Worm (Caenorhabditis elegans) whole organism, L4 larva: Measurements from ENCODE around the gene F40F8.5.

Source experiments
- F26F4.8 ChIP-seq: fragments of 200-800 bp; sonication (Bioruptor generic); conservative IDR thresholded peaks from 2 replicates; pipeline ENCODE4 v1.3.6; 2022; ENCODE audit warnings: missing genetic modification characterization, missing compliant biosample characterization
- F49E8.2 ChIP-seq: sonication (generic microtip); optimal IDR thresholded peaks from 2 replicates; lab custom pipeline; 2016; ENCODE audit warnings: missing compliant biosample characterization, mild to moderate bottlenecking, missing genetic modification characterization, borderline replicate concordance
- Y48G9A.11 ChIP-seq: fragments of 200-800 bp; sonication (Bioruptor generic); IDR thresholded peaks from 2 replicates; pipeline ENCODE4 v1.3.6; 2022; ENCODE audit warnings: missing genetic modification reagents, missing genetic modification characterization, missing compliant biosample characterization
- Y5F2A.4 ChIP-seq: fragments of 200-800 bp; sonication (Bioruptor generic); optimal IDR thresholded peaks from 2 replicates; lab custom pipeline; 2018; ENCODE audit warnings: mild to moderate bottlenecking, missing genetic modification characterization, missing compliant biosample characterization
- aha-1 ChIP-seq: fragments of 150-350 bp; peaks from one replicate; lab custom pipeline; 2014; ENCODE audit warnings: missing biosample characterization, missing genetic modification characterization
- ama-1 ChIP-seq: fragments of 150-350 bp; optimal IDR thresholded peaks from 2 replicates; lab custom pipeline; 2014; ENCODE audit warnings: inconsistent platforms, mixed read lengths
- arid-1 ChIP-seq: fragments of 200-800 bp; sonication (Bioruptor generic); conservative IDR thresholded peaks from 2 replicates; pipeline ENCODE4 v1.3.6; 2022; ENCODE audit warnings: missing genetic modification reagents, missing genetic modification characterization, missing compliant biosample characterization
- ceh-20 ChIP-seq: fragments of 200-800 bp; sonication (Bioruptor generic); IDR thresholded peaks from 2 replicates; pipeline ENCODE4 v1.3.6; 2022; ENCODE audit warnings: missing genetic modification reagents, missing genetic modification characterization, missing compliant biosample characterization
- ceh-32 ChIP-seq: sonication (generic microtip); optimal IDR thresholded peaks from 2 replicates; lab custom pipeline; 2016; ENCODE audit warnings: mild to moderate bottlenecking, missing genetic modification characterization, missing compliant biosample characterization; ENCODE audit not compliant: poor library complexity
- ceh-44 ChIP-seq: fragments of 200-800 bp; sonication (Bioruptor generic); IDR thresholded peaks from 2 replicates; pipeline ENCODE4 v1.3.6; 2022; ENCODE audit warnings: missing genetic modification reagents, missing genetic modification characterization, missing compliant biosample characterization
- cey-2 ChIP-seq: sonication (generic microtip); optimal IDR thresholded peaks from 3 replicates; lab custom pipeline; 2017; ENCODE audit warnings: missing genetic modification characterization, mild to moderate bottlenecking, missing compliant biosample characterization, antibody characterized with exemption, borderline replicate concordance; ENCODE audit not compliant: insufficient read depth
- ctbp-1 ChIP-seq: fragments of 200-800 bp; sonication (Bioruptor generic); IDR thresholded peaks from 2 replicates; pipeline ENCODE4 v1.3.6; 2022; ENCODE audit warnings: missing genetic modification reagents, missing genetic modification characterization, missing compliant biosample characterization
- daf-12 ChIP-seq: fragments of 150-350 bp; optimal IDR thresholded peaks from 2 replicates; lab custom pipeline; 2014; ENCODE audit warnings: missing biosample characterization, missing genetic modification reagents, missing genetic modification characterization
- daf-16 ChIP-seq, 3 experiments: sonication (generic microtip); optimal IDR thresholded peaks; 2 replicates each; lab custom pipeline; 2016 to 2017; ENCODE audit warnings: missing genetic modification characterization in 3 of 3, missing genetic modification reagents in 3 of 3, mild to moderate bottlenecking in 2 of 3, missing compliant biosample characterization in 2 of 3, missing biosample characterization in 1 of 3, moderate library complexity in 1 of 3
- dmd-8 ChIP-seq: fragments of 200-800 bp; sonication (Bioruptor generic); IDR thresholded peaks from 2 replicates; pipeline ENCODE4 v1.3.6; 2022; ENCODE audit warnings: missing genetic modification characterization, missing compliant biosample characterization
- dpl-1 ChIP-seq: fragments of 150-350 bp; optimal IDR thresholded peaks from 2 replicates; lab custom pipeline; 2014; ENCODE audit warnings: missing biosample characterization, missing genetic modification reagents, missing genetic modification characterization
- duxl-1 ChIP-seq: sonication (generic microtip); optimal IDR thresholded peaks from 2 replicates; lab custom pipeline; 2016; ENCODE audit warnings: mild to moderate bottlenecking, missing genetic modification characterization, moderate library complexity, missing compliant biosample characterization; ENCODE audit not compliant: poor library complexity
- dve-1 ChIP-seq: sonication (generic microtip); optimal IDR thresholded peaks from 2 replicates; lab custom pipeline; 2017; ENCODE audit warnings: antibody characterized with exemption, mild to moderate bottlenecking, missing genetic modification characterization, missing compliant biosample characterization; ENCODE audit not compliant: insufficient read depth
- egl-27 ChIP-seq: sonication (generic microtip); optimal IDR thresholded peaks from 3 replicates; lab custom pipeline; 2017; ENCODE audit warnings: missing biosample characterization, missing genetic modification reagents, missing genetic modification characterization
- egl-43 ChIP-seq: fragments of 200-800 bp; sonication (Bioruptor generic); IDR thresholded peaks from 2 replicates; pipeline ENCODE4 v1.3.6; 2022; ENCODE audit warnings: missing genetic modification reagents, missing genetic modification characterization, missing compliant biosample characterization
- gei-8 ChIP-seq: fragments of 200-800 bp; sonication (Bioruptor generic); optimal IDR thresholded peaks from 2 replicates; lab custom pipeline; 2018; ENCODE audit warnings: mild to moderate bottlenecking, missing genetic modification characterization, missing compliant biosample characterization
- jun-1 ChIP-seq: fragments of 150-350 bp; optimal IDR thresholded peaks from 2 replicates; lab custom pipeline; 2014; ENCODE audit warnings: missing biosample characterization, missing genetic modification reagents, missing genetic modification characterization
- lim-7 ChIP-seq: fragments of 200-800 bp; sonication (Bioruptor generic); IDR thresholded peaks from 2 replicates; pipeline ENCODE4 v1.3.6; 2022; ENCODE audit warnings: missing genetic modification characterization, missing compliant biosample characterization
- lin-13 ChIP-seq: fragments of 150-350 bp; optimal IDR thresholded peaks from 2 replicates; lab custom pipeline; 2014; ENCODE audit warnings: missing biosample characterization, missing genetic modification reagents, missing genetic modification characterization
- lin-38 ChIP-seq: fragments of 200-800 bp; sonication (Bioruptor generic); IDR thresholded peaks from 2 replicates; pipeline ENCODE4 v1.3.6; 2022; ENCODE audit warnings: missing genetic modification reagents, missing genetic modification characterization, missing compliant biosample characterization
- madf-5 ChIP-seq, 2 experiments: fragments of 200-800 bp; sonication (Bioruptor generic); IDR thresholded peaks; 2 replicates each; pipeline ENCODE4 v1.3.6; 2022; ENCODE audit warnings: missing compliant biosample characterization in 2 of 2, missing genetic modification characterization in 2 of 2
- nhr-11 ChIP-seq: fragments of 150-350 bp; optimal IDR thresholded peaks from 2 replicates; lab custom pipeline; 2014; ENCODE audit warnings: missing biosample characterization, missing genetic modification characterization
- nhr-237 ChIP-seq: sonication (generic microtip); optimal IDR thresholded peaks from 2 replicates; lab custom pipeline; 2017; ENCODE audit warnings: missing biosample characterization, missing genetic modification characterization
- nhr-28 ChIP-seq: fragments of 150-350 bp; optimal IDR thresholded peaks from 2 replicates; lab custom pipeline; 2014; ENCODE audit warnings: missing biosample characterization, missing genetic modification characterization
- nhr-41 ChIP-seq: fragments of 200-800 bp; sonication (Bioruptor generic); IDR thresholded peaks from 2 replicates; pipeline ENCODE4 v1.3.6; 2022; ENCODE audit warnings: missing genetic modification reagents, missing genetic modification characterization, missing compliant biosample characterization
- nhr-6 ChIP-seq: fragments of 150-350 bp; optimal IDR thresholded peaks from 2 replicates; lab custom pipeline; 2014; ENCODE audit warnings: missing biosample characterization, missing genetic modification characterization
- nhr-77 ChIP-seq: fragments of 150-350 bp; optimal IDR thresholded peaks from 2 replicates; lab custom pipeline; 2014; ENCODE audit warnings: missing biosample characterization, missing genetic modification characterization
- pha-4 ChIP-seq, 2 experiments: fragments of 150-350 bp in 1 of 2; fragments of 200-800 bp in 1 of 2; sonication (Bioruptor generic) in 1 of 2; IDR thresholded peaks in 1 of 2; optimal IDR thresholded peaks in 1 of 2; 2 replicates each; pipeline versions ENCODE4 v1.3.6 to Lab custom; 2014 to 2022; ENCODE audit warnings: missing genetic modification characterization in 2 of 2, missing genetic modification reagents in 2 of 2, missing biosample characterization in 1 of 2, missing compliant biosample characterization in 1 of 2
- pqm-1 ChIP-seq: sonication (generic microtip); optimal IDR thresholded peaks from 2 replicates; lab custom pipeline; 2017; ENCODE audit warnings: missing biosample characterization, missing genetic modification characterization
- rbr-2 ChIP-seq: sonication (generic microtip); optimal IDR thresholded peaks from 2 replicates; lab custom pipeline; 2016; ENCODE audit warnings: missing genotype, missing genetic modification characterization, missing compliant biosample characterization
- skn-1 ChIP-seq: fragments of 150-350 bp; optimal IDR thresholded peaks from 2 replicates; lab custom pipeline; 2014; ENCODE audit warnings: missing biosample characterization, missing genetic modification characterization
- snpc-1.2 ChIP-seq: fragments of 200-800 bp; sonication (Bioruptor generic); IDR thresholded peaks from 2 replicates; pipeline ENCODE4 v1.3.6; 2022; ENCODE audit warnings: missing genetic modification reagents, missing genetic modification characterization, missing compliant biosample characterization
- spr-1 ChIP-seq: sonication (generic microtip); optimal IDR thresholded peaks from 2 replicates; lab custom pipeline; 2016; ENCODE audit warnings: mild to moderate bottlenecking, missing genetic modification characterization, missing compliant biosample characterization
- tag-97 ChIP-seq: fragments of 200-800 bp; sonication (Bioruptor generic); IDR thresholded peaks from 2 replicates; pipeline ENCODE4 v1.3.6; 2022; ENCODE audit warnings: missing genetic modification characterization, missing compliant biosample characterization
- unc-130 ChIP-seq: sonication (generic microtip); optimal IDR thresholded peaks from 2 replicates; lab custom pipeline; 2016; ENCODE audit warnings: missing genetic modification reagents, missing genetic modification characterization, missing compliant biosample characterization
- zag-1 ChIP-seq: fragments of 150-350 bp; optimal IDR thresholded peaks from 2 replicates; lab custom pipeline; 2014; ENCODE audit warnings: missing biosample characterization, missing genetic modification characterization
- zfp-3 ChIP-seq: fragments of 200-800 bp; sonication (Bioruptor generic); conservative IDR thresholded peaks from 2 replicates; pipeline ENCODE4 v1.3.6; 2022; ENCODE audit warnings: missing genetic modification reagents, missing genetic modification characterization, missing compliant biosample characterization
- zip-11 ChIP-seq: fragments of 200-800 bp; sonication (Bioruptor generic); IDR thresholded peaks from 2 replicates; pipeline ENCODE4 v1.3.6; 2022; ENCODE audit warnings: missing genetic modification characterization, missing compliant biosample characterization
- zip-2 ChIP-seq: fragments of 150-350 bp; optimal IDR thresholded peaks from 2 replicates; lab custom pipeline; 2014; ENCODE audit warnings: missing biosample characterization, missing genetic modification characterization

The F40F8.5 gene

DNA sequence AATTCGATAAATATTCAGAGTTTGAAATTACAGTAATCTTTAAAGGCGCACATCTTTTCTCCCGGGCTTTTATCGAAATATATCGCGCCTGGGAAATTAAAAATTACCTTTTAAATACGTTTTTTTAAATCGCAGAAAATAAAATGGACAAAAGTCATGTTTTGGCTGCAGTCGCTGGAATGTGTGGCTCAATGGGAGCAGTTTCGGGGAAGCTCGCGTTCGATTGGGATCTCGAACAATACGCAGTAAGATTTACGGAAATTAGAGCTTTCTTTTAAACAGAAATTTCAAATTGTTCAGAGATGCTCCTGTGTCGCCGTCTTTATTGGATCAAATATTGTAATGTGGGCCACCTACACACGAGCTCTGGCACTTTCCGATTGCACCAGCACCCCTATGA, 5.2 kb downstream of the F40F8.5 start, which contains the start of gene F40F8.12:
TSS of gene F40F8.12 (plus strand) at position 301 of the 400 bp plus-strand sequence.
- no peak for TF ChIP-seq Y48G9A.11

DNA sequence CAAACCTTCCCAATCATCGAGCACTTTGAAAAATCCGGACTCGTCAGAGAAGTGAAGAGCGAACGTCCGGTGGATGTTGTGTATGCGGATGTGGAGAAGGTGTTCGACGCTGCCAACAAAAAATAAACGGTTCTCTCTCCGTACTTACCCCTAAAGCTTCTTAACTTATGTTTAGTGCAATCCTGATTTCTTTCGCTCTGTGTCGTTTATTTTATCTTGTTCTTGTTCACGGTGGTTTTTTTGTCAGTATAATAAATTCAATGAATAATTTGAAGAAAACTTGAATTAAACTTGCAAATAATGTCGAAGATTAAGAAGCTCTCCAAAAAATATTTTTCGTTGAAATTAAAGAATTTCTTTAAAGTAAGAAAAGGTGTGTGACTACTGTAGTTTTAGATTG, 5.7 kb downstream of the F40F8.5 start, which contains the start of gene F40F8.3:
TSS of gene F40F8.3 (plus strand) at position 301 of the 400 bp plus-strand sequence.
- TF ChIP-seq egl-43 (GFP tag; lab: Robert Waterston, UW) (no peak), skn-1 (no peak), ama-1 (lab: Kevin White, UChicago) (no peak), lin-38 (GFP tag; lab: Robert Waterston, UW) (no peak)

DNA sequence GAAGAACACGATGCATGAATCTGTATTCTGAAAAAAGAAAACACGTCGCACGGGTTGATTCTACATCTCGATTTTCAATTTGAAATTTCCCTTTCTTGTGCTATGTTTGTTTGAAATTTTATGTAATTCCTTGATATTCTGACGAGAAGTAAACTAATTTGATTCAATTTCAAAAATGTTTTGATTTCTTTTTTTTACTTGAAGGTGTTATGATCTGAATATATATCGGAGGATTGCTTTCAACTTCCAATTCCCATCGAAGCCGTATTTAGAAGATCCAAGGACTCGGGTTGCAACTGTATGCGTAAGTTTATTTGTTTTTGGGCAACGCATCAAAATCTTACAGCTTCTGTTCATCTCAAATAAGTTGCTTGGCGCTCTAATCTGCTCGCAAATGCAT, 7.4 kb downstream of the F40F8.5 start, which contains the start of gene F40F8.1:
TSS of gene F40F8.1 (plus strand) at position 301 of the 400 bp plus-strand sequence.
- no peak for TF ChIP-seq daf-12 (tag; lab: Kevin White, UChicago)
- TF ChIP-seq rbr-2 (tag; lab: Kevin White, UChicago), result no peak
- TF ChIP-seq zip-2 (tag; lab: Kevin White, UChicago), result no peak
- no peak for TF ChIP-seq madf-5 (GFP tag; IDR thresholded peaks at IDR 0.05; lab: Robert Waterston, UW)
- TF ChIP-seq pha-4 (GFP tag; IDR thresholded peaks at IDR 0.05; lab: Robert Waterston, UW), result no peak
- TF ChIP-seq pha-4 (tag; optimal IDR thresholded peaks at IDR 0.05; lab: Kevin White, UChicago), result no peak
- TF ChIP-seq lin-38 (GFP tag; lab: Robert Waterston, UW), result no peak
- no peak for TF ChIP-seq nhr-237 (tag; lab: Kevin White, UChicago)
- TF ChIP-seq Y5F2A.4 (GFP tag; lab: Kevin White, UChicago), result no peak
- TF ChIP-seq ama-1 (lab: Kevin White, UChicago), result no peak
- TF ChIP-seq nhr-41, result no peak
- no peak for TF ChIP-seq ceh-20 (GFP tag; lab: Robert Waterston, UW)
- no peak for TF ChIP-seq egl-27 (tag; lab: Kevin White, UChicago)
- no peak for TF ChIP-seq F49E8.2
- no peak for TF ChIP-seq F26F4.8
- TF ChIP-seq pqm-1 (tag; lab: Kevin White, UChicago), result no peak
- TF ChIP-seq zag-1, result no peak
- no peak for TF ChIP-seq tag-97 (GFP tag; lab: Robert Waterston, UW)
- no peak for TF ChIP-seq jun-1

DNA sequence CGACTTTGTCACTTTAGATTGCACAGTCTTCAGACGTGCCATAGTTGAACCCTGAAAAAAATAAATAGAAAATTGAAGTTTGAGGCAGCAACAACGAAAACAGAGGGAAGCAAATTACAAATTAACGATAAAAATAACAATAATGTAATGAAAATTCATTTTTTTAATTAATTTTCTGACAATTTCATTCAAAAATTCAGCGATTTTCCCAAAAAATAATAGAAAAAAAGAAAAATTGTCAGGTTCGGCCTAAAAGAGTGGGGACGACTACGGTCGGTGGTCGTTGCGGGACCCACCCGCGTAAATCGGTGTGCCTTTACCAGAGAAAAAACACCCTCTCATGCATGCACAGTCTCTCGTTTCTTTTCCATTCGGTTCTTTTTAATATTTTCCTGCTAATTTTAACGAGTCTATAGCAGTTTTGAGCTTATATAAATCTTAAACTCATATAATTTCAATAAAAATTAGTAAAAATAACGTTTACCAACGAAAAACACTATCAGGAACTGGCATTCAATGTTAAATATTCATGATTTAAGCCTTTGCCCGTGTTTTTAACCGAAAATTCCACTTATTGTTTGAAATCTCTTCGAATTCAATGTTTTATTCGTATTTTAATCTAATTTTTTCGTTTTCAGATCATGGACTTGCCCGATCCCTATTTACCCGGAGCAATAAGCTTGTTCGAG, 8.3 kb downstream of the F40F8.5 start, which contains the start of the genes rps-9 and lsm-1:
TSS of gene rps-9 (minus strand) at position 51 of the 689 bp plus-strand sequence.
TSS of gene lsm-1 (plus strand) at position 639 of the 689 bp plus-strand sequence.
- no peak for TF ChIP-seq duxl-1 (tag; lab: Kevin White, UChicago)
- no peak for TF ChIP-seq lim-7 (GFP tag; lab: Robert Waterston, UW)
- peak; percentile 23 for TF ChIP-seq nhr-6 (tag; lab: Kevin White, UChicago)
- TF ChIP-seq cey-2 (tag; lab: Kevin White, UChicago), result no peak
- peak; percentile 49 for TF ChIP-seq dve-1 (tag; lab: Kevin White, UChicago)
- TF ChIP-seq zag-1, result no peak
- no peak for TF ChIP-seq skn-1
- TF ChIP-seq ceh-44, result no peak
- TF ChIP-seq zfp-3 (GFP tag; lab: Robert Waterston, UW), result no peak
- TF ChIP-seq dpl-1 (GFP tag; lab: Kevin White, UChicago), result peak; percentile 63
- TF ChIP-seq ceh-32, result no peak
- TF ChIP-seq nhr-11 (tag; lab: Kevin White, UChicago), result peak; percentile 45
- TF ChIP-seq lin-38 (GFP tag; lab: Robert Waterston, UW), result peak; percentile 70
- TF ChIP-seq unc-130 (GFP tag; lab: Kevin White, UChicago), result peak; percentile 45
- TF ChIP-seq nhr-28 (tag; lab: Kevin White, UChicago), result peak; percentile 5
- no peak for TF ChIP-seq gei-8 (GFP tag; lab: Kevin White, UChicago)
- TF ChIP-seq ctbp-1, result no peak
- peak; percentile 50 for TF ChIP-seq nhr-77 (tag; lab: Kevin White, UChicago)
- TF ChIP-seq spr-1 (tag; lab: Kevin White, UChicago), result no peak
- TF ChIP-seq egl-27 (tag; lab: Kevin White, UChicago), result no peak
- 0 out of 2 replicates have a peak, but pooled peaks have one; percentile 38 for TF ChIP-seq arid-1 (GFP tag; lab: Robert Waterston, UW)
- peak; percentile 23 for TF ChIP-seq aha-1 (tag; lab: Kevin White, UChicago)
- TF ChIP-seq daf-16 (GFP tag; optimal IDR thresholded peaks at IDR 0.05; lab: Kevin White, UChicago), result no peak
- TF ChIP-seq daf-16 (tag; optimal IDR thresholded peaks at IDR 0.05; lab: Kevin White, UChicago), result peak; percentile 32
- no peak for TF ChIP-seq dmd-8 (GFP tag; lab: Robert Waterston, UW)
- TF ChIP-seq snpc-1.2 (GFP tag; lab: Robert Waterston, UW), result no peak
- no peak for TF ChIP-seq zip-11
- TF ChIP-seq lin-13 (GFP tag; lab: Kevin White, UChicago), result peak; percentile 60
